Worm (Caenorhabditis elegans) whole organism, L2 larva: ENCODE measurements around the gene inx-18.

Experiments used
- C34F6.9 ChIP-seq: fragments of 150-350 bp; optimal IDR thresholded peaks from 2 replicates; lab custom pipeline; 2014; ENCODE audit warnings: missing biosample characterization, missing genetic modification characterization
- F13H6.1 ChIP-seq: sonication (generic microtip); optimal IDR thresholded peaks from 2 replicates; lab custom pipeline; 2016; ENCODE audit warnings: missing genetic modification characterization, missing compliant biosample characterization
- R02D3.7 ChIP-seq: fragments of 150-350 bp; optimal IDR thresholded peaks from 2 replicates; lab custom pipeline; 2014; ENCODE audit warnings: missing biosample characterization, missing genetic modification characterization
- Y55F3AM.14 ChIP-seq: fragments of 200-800 bp; sonication (Bioruptor generic); optimal IDR thresholded peaks from 2 replicates; lab custom pipeline; 2018; ENCODE audit warnings: mild to moderate bottlenecking, missing genetic modification characterization, missing compliant biosample characterization
- ZK546.5 ChIP-seq: sonication (generic microtip); optimal IDR thresholded peaks from 2 replicates; lab custom pipeline; 2017; ENCODE audit warnings: missing biosample characterization, missing genetic modification characterization
- aly-2 ChIP-seq: fragments of 150-350 bp; optimal IDR thresholded peaks from 2 replicates; lab custom pipeline; 2014; ENCODE audit warnings: missing biosample characterization, missing genetic modification characterization
- ama-1 ChIP-seq: fragments of 150-350 bp; optimal IDR thresholded peaks from 2 replicates; lab custom pipeline; 2018; ENCODE audit warnings: inconsistent platforms
- blmp-1 ChIP-seq: sonication (generic microtip); optimal IDR thresholded peaks from 2 replicates; lab custom pipeline; 2017; ENCODE audit warnings: missing genetic modification characterization, mild to moderate bottlenecking, missing compliant biosample characterization, antibody characterized with exemption, moderate library complexity; ENCODE audit not compliant: insufficient read depth
- ceh-16 ChIP-seq: fragments of 150-350 bp; optimal IDR thresholded peaks from 2 replicates; lab custom pipeline; 2014; ENCODE audit warnings: missing biosample characterization, missing genetic modification characterization
- ceh-82 ChIP-seq: fragments of 150-350 bp; optimal IDR thresholded peaks from 2 replicates; lab custom pipeline; 2014; ENCODE audit warnings: missing biosample characterization, missing genetic modification characterization
- gmeb-1 ChIP-seq: fragments of 150-350 bp; optimal IDR thresholded peaks from 2 replicates; lab custom pipeline; 2014; ENCODE audit warnings: missing biosample characterization, missing genetic modification characterization
- lin-11 ChIP-seq: fragments of 150-350 bp; sonication (generic microtip); optimal IDR thresholded peaks from 2 replicates; lab custom pipeline; 2014; ENCODE audit warnings: missing biosample characterization, missing genetic modification characterization, inconsistent platforms, mixed read lengths
- lin-39 ChIP-seq: fragments of 150-350 bp; optimal IDR thresholded peaks from 2 replicates; lab custom pipeline; 2014; ENCODE audit warnings: missing biosample characterization, missing genetic modification reagents, missing genetic modification characterization
- lsy-2 ChIP-seq, 2 experiments: fragments of 150-350 bp in 1 of 2; sonication (generic microtip) in 1 of 2; optimal IDR thresholded peaks; 2 replicates each; lab custom pipeline; 2014 to 2017; ENCODE audit warnings: missing biosample characterization in 2 of 2, missing genetic modification characterization in 2 of 2
- mdl-1 ChIP-seq, 2 experiments: fragments of 150-350 bp in 1 of 2; sonication (generic microtip) in 1 of 2; optimal IDR thresholded peaks; 2 replicates each; lab custom pipeline; 2017; ENCODE audit warnings: missing biosample characterization in 2 of 2, missing genetic modification characterization in 2 of 2
- nhr-12 ChIP-seq: fragments of 150-350 bp; optimal IDR thresholded peaks from 2 replicates; lab custom pipeline; 2014; ENCODE audit warnings: missing biosample characterization, missing genetic modification characterization
- nhr-237 ChIP-seq: fragments of 150-350 bp; optimal IDR thresholded peaks from 2 replicates; lab custom pipeline; 2014; ENCODE audit warnings: missing biosample characterization, missing genetic modification characterization
- snpc-4 ChIP-seq: fragments of 150-350 bp; optimal IDR thresholded peaks from 2 replicates; lab custom pipeline; 2014; ENCODE audit warnings: missing biosample characterization, missing genetic modification characterization
- ztf-1 ChIP-seq: fragments of 200-800 bp; sonication (Bioruptor generic); conservative IDR thresholded peaks from 2 replicates; pipeline ENCODE4 v1.3.6; 2022; ENCODE audit warnings: missing genetic modification characterization, missing compliant biosample characterization
- ztf-11 ChIP-seq: sonication (generic microtip); optimal IDR thresholded peaks from 2 replicates; lab custom pipeline; 2017; ENCODE audit warnings: missing biosample characterization, missing genetic modification characterization

Gene inx-18

DNA sequence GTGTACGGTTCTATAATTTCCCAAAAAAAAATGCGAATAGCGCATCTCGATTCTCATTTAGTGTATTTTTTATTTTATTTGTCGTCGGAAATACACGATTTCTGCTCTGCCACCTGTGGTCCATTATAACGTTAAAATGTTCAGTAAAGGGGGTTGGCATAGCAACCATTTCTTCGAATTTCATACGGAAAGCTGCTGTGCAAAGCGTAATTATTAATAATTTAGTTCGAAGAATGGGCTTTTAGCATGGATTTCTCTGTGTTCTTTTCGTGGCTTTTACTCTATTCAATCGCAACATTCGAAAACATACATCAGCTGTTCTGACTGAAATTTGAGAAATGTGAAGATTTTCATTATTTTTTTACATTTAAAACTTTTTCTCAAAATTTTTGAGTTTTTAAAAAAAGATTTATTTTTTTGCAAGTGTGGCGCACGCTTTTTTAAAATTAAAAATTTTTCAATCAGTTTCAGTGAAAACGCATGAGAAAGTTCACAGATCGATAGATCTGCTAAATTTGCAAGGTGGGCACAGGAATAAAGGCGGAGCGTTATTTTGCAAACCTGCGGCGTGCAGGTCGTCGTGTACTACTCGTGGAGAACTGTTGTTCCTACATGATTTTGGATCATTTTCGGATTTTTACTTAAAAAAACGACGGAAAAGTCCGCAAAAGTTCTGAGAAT lies 52.5 kb downstream of the inx-18 start:
- TF ChIP-seq nhr-12 (tag; lab: Kevin White, UChicago) (no peak), aly-2 (tag; lab: Kevin White, UChicago) (no peak), mdl-1 (tag; optimal IDR thresholded peaks at IDR 0.05; lab: Kevin White, UChicago) (no peak), ama-1 (lab: Kevin White, UChicago) (peak; percentile 50), ceh-16 (tag; lab: Kevin White, UChicago) (no peak)

ce11 chrIV:659585-659984 lies 53.4 kb downstream of the inx-18 start:
- TF ChIP-seq R02D3.7 (tag; lab: Kevin White, UChicago) (no peak), ceh-82 (tag; lab: Kevin White, UChicago) (no peak), C34F6.9 (no peak), lin-11 (peak; percentile 21)

DNA sequence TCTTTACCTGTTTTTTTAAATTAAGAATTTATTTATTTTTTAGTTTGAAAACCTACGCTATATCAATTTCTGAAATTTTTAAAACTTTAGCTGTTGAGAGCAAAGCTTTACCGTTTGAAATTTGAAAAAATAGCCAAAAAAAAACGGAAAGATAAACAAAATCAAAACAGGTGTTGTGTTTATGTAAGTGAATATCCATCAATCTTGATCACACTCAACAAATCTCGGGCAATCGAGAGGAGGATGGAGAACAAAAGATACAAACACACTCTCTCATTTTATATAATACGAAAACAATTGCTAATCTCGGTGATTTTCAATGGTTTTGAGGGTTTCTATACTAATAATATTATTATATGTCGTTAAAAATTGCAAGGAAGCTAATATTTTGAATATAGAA lies 55.5 kb downstream of the inx-18 start:
- TF ChIP-seq R02D3.7 (tag; lab: Kevin White, UChicago) (no peak), nhr-237 (tag; lab: Kevin White, UChicago) (no peak), ztf-11 (tag; lab: Kevin White, UChicago) (no peak), blmp-1 (tag; lab: Kevin White, UChicago) (no peak), lsy-2 (tag; optimal IDR thresholded peaks at IDR 0.05; lab: Kevin White, UChicago) (no peak), ama-1 (lab: Kevin White, UChicago) (no peak), gmeb-1 (tag; lab: Kevin White, UChicago) (no peak), ztf-1 (GFP tag; lab: Robert Waterston, UW) (no peak), lin-39 (tag; lab: Kevin White, UChicago) (no peak), ZK546.5 (tag; lab: Kevin White, UChicago) (no peak), F13H6.1 (tag; lab: Kevin White, UChicago) (no peak), Y55F3AM.14 (no peak), nhr-12 (tag; lab: Kevin White, UChicago) (no peak), snpc-4 (tag; lab: Kevin White, UChicago) (no peak)
